Worm (Caenorhabditis elegans): ENCODE measurements around the gene T13C2.2.

DNA sequence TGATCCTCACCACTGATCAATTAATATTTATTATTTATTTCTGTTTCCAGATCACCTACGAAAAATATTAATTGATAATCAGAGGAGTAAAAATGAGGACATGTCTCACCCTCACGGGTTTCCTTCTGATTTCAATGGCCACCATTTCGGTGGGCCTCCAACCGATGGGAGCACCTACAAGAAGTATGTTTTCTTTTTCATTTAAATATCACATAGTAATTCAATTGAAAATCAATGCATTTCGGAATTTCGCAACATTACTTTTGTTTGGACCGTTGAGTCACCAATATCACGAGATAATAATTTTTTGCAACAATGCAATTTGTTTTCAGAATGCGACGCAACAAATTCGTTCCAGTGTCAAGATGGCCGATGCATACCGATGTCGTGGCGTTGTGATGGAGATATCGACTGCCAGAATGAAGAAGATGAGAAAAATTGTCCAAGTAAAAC lies 8.6 kb upstream of the T13C2.2 start, which contains the start of gene gldi-2:
- no peak for TF ChIP-seq egl-44 (GFP tag; IDR thresholded peaks at IDR 0.05)
- TF ChIP-seq unc-62 (GFP tag; optimal IDR thresholded peaks at IDR 0.05) = no peak
